Worm (Caenorhabditis elegans) whole organism, early embryonic: ENCODE data around the gene gbf-1.

Experiments used
- aly-1 ChIP-seq: sonication (generic microtip); optimal IDR thresholded peaks from 2 replicates; lab custom pipeline; 2016; ENCODE audit warnings: missing genetic modification characterization, missing compliant biosample characterization
- ama-1 ChIP-seq: fragments of 150-350 bp; optimal IDR thresholded peaks from 2 replicates; lab custom pipeline; 2014
- ceh-36 ChIP-seq: sonication (generic microtip); optimal IDR thresholded peaks from 2 replicates; lab custom pipeline; 2016; ENCODE audit warnings: missing genetic modification characterization, inconsistent platforms, missing compliant biosample characterization
- ets-7 ChIP-seq: sonication (generic microtip); optimal IDR thresholded peaks from 2 replicates; lab custom pipeline; 2016; ENCODE audit warnings: missing genotype, missing genetic modification characterization, missing compliant biosample characterization
- hmbx-1 ChIP-seq: sonication (generic microtip); optimal IDR thresholded peaks from 2 replicates; lab custom pipeline; 2016; ENCODE audit warnings: mild to moderate bottlenecking, missing genetic modification characterization, missing compliant biosample characterization
- hmg-4 ChIP-seq: fragments of 200-800 bp; sonication (Bioruptor generic); optimal IDR thresholded peaks from 2 replicates; lab custom pipeline; 2018; ENCODE audit warnings: mild to moderate bottlenecking, missing genetic modification characterization, missing compliant biosample characterization
- scrt-1 ChIP-seq: fragments of 200-800 bp; sonication (Bioruptor generic); IDR thresholded peaks from 2 replicates; pipeline ENCODE4 v1.3.6; 2022; ENCODE audit warnings: missing genetic modification characterization, missing compliant biosample characterization
- tbx-11 ChIP-seq: fragments of 200-800 bp; sonication (Bioruptor generic); IDR thresholded peaks from 2 replicates; pipeline ENCODE4 v1.3.6; 2022; ENCODE audit warnings: missing genetic modification characterization, missing compliant biosample characterization
- tbx-37 ChIP-seq: fragments of 200-800 bp; sonication (Bioruptor generic); conservative IDR thresholded peaks from 2 replicates; pipeline ENCODE4 v1.3.6; 2022; ENCODE audit warnings: missing genetic modification reagents, missing genetic modification characterization, missing compliant biosample characterization

ce11 chrIII:11732943-11733342 is 40.5 kb downstream of the gbf-1 start:
- TF ChIP-seq ama-1 (no peak), aly-1 (tag; lab: Kevin White, UChicago) (no peak), tbx-37 (GFP tag; lab: Robert Waterston, UW) (no peak), hmg-4 (GFP tag; lab: Kevin White, UChicago) (no peak), tbx-11 (GFP tag; lab: Robert Waterston, UW) (no peak), ceh-36 (tag; lab: Kevin White, UChicago) (no peak), scrt-1 (GFP tag; lab: Robert Waterston, UW) (no peak), ets-7 (tag; lab: Kevin White, UChicago) (no peak), hmbx-1 (no peak)
